Fruit fly (Drosophila melanogaster): ENCODE data around the gene CG10195.

CG10195 gene

DNA sequence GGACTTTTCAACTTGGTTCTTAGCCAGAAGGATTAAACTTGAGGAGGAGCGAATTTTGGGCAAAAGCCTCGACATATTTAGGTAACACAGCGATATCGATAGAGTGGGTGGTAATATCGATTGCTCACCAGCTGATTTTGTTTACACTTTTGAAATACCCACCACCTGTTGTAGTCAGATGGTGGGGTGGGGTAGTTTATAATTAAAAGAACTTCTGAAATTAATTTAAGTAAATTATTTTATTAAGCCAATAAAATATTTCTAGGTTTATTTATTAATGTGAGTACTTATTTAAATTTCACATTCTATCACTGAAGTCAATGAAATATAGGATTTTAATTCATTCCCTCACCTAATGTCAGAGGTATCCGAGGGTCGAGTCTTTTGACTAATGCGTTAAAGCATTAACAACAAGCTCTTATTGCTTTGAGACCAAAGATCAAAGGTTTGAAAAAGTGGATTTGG lies 5.5 kb upstream of the CG10195 start, which contains the start of the genes CG10194 and CG18094:
Gene CG10194, minus strand, starts transcription at position 108 of the 465 bp plus-strand sequence.
Gene CG18094, plus strand, starts transcription at position 266 of the 465 bp plus-strand sequence.
- no peak for TF ChIP-seq CTCF (optimal IDR thresholded peaks at IDR 0.05)
- TF ChIP-seq CG8478 (optimal IDR thresholded peaks at IDR 0.05): no peak

DNA sequence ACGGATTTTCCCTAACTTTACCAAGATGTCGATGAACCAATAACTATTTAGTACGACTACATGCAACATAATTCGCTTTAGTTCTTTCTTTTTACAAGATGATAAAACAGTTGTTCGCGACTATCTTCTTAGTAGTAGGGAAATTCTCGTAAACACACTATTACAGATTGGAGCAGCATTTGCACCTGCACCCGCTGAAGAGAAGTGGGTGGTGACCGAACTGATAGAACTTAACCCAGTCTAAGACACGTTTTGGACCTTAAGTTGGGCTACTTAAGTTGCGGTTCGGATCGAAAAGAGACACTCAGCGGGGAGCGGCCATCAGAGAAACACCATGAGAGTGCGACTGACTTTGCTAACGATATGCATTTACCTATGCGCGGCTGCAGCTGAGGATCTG lies 2.7 kb upstream of the CG10195 start, which contains the start of gene CG13083:
Gene CG13083, plus strand, starts transcription at position 301 of the 400 bp plus-strand sequence.
- TF ChIP-seq CG8478 (optimal IDR thresholded peaks at IDR 0.05) (no peak), CTCF (optimal IDR thresholded peaks at IDR 0.05) (no peak)

DNA sequence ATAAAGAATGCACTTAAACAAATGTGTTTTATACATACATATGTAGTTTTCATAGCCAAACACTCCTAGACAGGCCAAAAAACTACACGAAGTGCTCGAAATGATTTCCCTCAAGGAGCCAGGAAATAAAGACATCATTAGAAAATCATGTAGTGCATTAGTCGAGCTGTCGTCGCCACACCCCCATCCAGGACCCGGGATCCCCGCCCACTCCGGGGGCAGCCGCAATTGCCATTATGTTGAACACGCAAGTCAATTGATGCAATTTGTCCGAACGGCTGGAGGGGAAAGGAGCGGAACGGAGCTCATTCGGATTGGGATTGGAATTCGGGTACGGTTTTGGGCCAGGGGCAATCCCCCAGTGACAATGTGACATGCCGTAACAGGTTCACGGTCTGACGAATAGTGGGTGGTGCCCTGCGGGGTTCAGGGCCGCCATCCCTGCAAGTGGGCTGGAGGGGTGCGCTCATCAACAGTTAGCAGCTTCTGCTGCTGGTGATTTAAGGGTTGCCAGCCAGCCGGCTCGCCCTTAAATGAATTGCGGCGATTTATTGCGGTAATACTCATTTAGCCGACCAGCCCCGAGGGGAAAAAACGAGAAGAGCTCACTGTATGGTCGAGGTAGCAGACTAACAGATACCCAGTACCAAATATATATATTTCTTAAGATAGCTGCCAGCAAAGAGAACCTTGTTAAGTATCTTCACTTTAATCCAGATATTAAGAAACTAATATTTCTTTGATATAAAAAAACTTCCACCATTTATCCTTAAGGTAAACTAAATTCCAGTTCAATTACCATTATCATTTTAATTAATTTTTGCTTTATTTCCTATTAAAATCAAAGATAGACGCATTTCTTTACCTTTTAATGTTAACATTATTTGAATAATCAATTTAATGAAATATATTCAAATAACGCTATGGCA lies 3.8 kb downstream of the CG10195 start:
- TF ChIP-seq CG8478 (optimal IDR thresholded peaks at IDR 0.05): no peak
- no peak for TF ChIP-seq CTCF (optimal IDR thresholded peaks at IDR 0.05)

DNA sequence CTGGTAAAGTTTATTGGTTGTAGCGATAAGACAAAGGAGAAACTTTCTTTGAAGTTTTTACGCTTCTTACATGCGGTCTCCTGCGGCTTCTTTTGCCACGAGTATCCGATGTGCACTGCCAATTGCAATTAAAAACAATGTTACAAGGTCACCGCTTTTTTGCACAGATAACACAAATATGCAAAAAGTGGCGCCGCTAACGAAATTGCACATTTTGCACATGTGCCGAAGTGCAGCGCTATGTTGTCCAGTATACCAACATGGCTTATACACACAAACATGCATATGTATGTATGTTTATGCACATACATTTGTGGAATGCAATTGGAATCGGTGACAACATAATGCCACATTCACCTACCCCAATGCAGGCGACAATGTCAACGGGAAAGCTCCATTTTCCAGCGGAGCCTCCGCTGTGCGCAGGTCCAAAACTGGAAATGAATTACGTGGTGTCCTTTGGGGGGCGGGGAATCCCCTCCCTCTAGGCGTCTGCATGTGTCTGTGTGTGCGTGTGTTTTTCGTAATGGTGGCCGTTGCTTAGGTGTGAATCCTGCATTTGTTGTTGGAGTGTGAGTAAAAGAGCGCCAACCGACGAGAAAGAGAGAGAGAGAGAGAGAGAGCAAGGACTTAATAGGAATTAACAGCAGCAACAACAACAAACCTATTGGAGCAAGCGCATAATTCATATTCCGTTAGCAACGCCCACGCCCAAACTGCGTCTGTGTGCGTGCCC lies 5.1 kb downstream of the CG10195 start:
- no peak for TF ChIP-seq CTCF (optimal IDR thresholded peaks at IDR 0.05)
- TF ChIP-seq CG8478 (optimal IDR thresholded peaks at IDR 0.05): no peak

DNA sequence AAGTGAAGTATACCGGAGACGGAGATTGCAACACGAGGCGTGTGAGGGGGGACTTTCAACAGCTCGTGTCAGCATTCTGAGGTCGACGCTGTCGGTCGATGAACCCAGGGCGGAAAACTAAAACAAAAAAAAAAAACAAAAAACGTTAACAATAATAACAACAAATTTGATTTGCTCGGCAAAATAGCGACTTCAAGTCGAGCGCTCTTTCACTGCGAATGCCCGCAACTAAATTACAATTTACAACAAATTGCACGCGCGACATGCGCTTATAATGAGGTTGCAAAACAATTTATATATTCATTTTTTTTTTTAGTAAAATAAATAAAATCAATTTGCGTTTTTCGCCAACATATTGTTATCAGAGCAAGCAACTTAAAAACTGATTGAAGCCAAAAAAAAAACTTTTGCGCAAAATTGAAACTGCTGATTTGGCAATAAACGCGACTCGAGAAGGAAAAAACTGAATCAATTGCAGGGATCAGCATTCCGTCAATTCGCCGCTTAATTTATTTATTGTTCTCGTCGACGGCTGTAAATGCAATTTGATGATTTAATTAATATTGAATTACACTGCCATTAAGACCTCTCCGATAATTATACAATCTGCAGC lies 11.0 kb downstream of the CG10195 start:
- TF ChIP-seq CTCF (optimal IDR thresholded peaks at IDR 0.05): no peak
- no peak for TF ChIP-seq CG8478 (optimal IDR thresholded peaks at IDR 0.05)

DNA sequence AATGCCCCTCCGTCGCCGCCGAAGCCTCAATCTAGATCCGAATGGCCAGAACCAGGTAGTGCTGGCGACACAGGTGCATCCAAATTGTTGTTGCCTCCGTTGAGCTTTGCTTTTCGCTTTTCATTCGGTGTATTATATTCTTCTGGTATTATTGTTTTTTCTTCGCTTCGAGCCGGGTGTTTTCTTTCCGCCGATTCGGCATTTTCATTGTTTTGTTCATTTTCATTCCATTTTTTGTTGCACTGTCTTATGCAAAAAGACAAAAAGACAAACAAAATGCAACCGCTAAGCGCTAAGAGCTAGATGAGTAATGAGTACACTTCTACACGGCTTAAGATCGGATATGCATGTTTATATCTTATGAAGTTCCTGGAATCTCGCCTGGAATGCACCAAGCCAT lies 12.2 kb downstream of the CG10195 start:
- TF ChIP-seq CTCF (optimal IDR thresholded peaks at IDR 0.05) (no peak), CG8478 (optimal IDR thresholded peaks at IDR 0.05) (no peak)

DNA sequence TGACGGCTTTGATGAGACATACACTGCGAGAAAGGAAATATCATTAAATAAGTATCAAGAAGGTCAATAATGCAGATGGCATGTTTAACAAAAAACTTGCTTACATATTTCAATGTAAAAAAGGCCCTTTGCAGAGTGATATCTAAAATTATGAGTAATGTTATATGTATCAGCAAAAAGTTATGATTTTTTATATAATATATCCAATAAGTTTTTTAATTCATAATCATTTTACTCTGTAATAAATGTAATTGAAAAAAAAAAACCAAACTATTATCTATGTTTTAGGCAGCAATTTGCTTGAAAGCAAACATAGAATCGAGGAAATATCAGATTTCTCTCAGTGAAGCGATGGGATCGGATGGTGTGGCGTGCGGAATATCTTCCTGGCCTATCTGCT lies 14.8 kb downstream of the CG10195 start:
- TF ChIP-seq CG8478 (optimal IDR thresholded peaks at IDR 0.05) (no peak), CTCF (optimal IDR thresholded peaks at IDR 0.05) (no peak)

DNA sequence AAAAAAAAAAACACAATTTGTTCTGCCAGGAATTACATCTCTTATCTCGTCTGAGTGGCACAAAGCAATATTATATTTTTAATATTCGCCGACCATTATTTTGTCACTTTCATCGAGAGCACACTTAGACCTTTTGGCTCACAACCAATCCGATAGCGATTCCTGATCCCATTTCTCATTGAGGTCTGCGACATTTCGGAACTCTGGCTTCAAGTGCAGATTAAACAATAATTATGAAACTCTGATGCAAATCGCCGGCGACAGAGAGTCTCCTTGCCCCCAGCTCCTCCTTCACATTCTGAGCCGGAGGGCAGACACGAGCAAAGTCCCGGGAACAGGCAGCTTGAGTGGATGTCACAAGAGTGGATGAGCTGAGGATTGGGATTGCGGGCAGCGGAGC lies 15.4 kb downstream of the CG10195 start:
- no peak for TF ChIP-seq CG8478 (optimal IDR thresholded peaks at IDR 0.05)

DNA sequence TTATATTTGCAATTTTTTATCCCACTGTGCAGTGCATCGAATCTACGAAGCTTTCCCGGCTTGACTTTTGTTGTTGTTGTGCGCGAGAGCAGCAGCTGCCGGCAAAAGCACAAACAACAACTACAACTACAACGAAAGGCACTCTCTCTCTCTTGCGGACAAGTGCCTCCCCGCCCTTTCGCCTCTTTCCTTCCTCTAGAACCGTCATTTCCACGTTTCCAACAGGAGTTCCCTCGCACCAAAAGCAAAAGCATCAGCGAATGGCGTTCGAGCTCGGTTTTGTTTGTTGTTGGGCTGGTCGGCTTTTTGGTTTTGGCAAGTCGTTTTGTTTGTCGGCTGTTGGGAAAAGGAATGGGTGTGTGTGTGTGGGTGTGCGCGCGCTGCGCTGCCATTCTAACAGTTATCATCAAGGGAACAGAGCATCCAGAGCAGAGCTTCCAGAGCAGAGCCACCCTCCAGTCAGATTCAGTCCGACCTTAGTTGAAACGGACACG lies 20.6 kb downstream of the CG10195 start, which contains the start of gene tj:
Gene tj, plus strand, starts transcription at position 444 of the 494 bp plus-strand sequence.
- no peak for TF ChIP-seq CTCF (optimal IDR thresholded peaks at IDR 0.05)
- no peak for TF ChIP-seq CG8478 (optimal IDR thresholded peaks at IDR 0.05)

DNA sequence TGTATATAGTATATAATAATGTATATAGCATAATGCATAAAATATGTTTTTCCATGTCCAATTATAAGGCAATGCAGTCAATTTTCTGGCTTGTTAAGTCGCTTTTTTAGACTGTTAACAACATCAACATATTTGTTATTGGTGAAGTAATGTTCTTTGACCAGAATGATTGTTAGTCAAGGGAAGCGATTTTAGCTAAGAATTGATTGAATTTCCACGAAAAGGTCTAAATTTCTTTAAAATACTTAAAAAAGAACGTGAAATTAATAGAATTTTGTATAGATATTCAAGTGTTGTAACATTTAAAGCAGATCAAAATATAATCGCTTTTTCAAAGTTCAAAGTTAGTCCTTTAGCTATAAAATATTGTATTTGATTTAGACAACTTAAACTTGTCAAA lies 21.1 kb downstream of the CG10195 start:
- no peak for TF ChIP-seq CG8478 (optimal IDR thresholded peaks at IDR 0.05)
- TF ChIP-seq CTCF (optimal IDR thresholded peaks at IDR 0.05): no peak

DNA sequence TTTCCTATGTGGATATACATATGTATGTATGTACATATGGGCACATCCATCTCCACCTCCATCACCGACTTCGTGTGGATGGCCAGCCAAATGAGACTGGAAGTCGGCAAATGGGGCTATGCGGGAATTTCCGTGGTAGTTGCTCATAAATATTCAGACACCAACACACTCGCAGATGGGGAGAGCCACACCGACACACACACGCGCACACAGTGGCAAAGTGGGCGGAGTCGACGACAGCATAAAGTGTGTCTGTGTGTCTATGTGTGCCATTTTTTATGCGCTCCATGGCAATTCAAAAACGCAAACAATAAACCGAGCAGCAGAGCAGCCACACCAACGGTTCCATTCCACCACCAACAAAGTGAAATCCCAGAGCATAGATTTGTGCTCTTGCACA lies 21.6 kb downstream of the CG10195 start:
- TF ChIP-seq CTCF (optimal IDR thresholded peaks at IDR 0.05) (no peak), CG8478 (optimal IDR thresholded peaks at IDR 0.05) (no peak)

DNA sequence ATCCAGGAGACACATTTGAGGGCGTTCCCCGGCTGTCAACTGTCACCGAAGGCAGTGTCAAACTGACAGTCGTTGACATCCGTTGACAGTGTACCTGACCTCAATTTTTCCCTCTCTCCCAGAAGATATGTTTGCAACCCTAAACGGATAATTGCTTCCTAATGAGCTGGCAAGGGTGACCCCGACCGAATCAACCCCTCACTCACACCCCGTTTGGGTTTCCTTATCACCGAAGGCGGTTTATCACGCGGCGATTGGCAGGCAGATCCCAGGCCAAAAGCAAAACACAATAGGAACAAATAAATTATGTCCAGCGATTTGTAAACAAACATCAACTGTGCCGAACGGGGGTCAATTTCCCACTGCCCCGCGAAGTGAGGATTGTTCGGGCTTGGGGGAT lies 25.1 kb downstream of the CG10195 start:
- TF ChIP-seq CG8478 (optimal IDR thresholded peaks at IDR 0.05) (no peak), CTCF (optimal IDR thresholded peaks at IDR 0.05) (no peak)

DNA sequence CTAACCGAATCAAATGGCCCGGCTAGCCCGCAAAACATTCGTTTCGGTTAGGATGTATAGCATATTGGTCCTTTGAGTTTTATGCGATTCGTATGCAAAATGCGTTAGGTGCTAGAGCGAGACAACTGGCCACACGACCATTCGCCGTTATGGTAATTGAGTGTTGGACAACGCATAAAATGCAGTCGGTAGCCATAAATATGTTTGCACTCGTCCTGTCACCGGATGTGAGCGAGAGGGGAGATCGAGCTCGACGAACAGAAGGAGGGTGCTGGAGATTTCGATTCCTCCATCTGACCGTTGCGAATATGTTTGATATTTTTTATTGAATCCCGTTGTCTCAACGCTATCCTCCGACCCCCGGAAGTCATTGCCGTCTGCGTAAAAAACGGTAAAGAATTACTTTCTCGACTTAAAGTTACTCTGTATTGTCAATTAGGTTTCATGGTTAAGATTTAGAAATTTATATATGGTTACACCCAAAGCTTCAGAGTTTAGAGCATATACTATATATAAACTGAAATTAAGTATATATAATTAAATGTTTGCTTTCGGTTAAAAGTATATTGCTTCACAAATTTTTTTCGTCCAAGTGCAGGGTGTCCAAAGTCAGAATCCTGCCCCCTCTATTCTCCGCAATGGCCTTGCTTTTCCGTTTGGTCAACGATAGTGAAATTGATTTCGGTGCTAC lies 26.5 kb downstream of the CG10195 start:
- TF ChIP-seq CTCF (optimal IDR thresholded peaks at IDR 0.05) (no peak), CG8478 (optimal IDR thresholded peaks at IDR 0.05) (no peak)

DNA sequence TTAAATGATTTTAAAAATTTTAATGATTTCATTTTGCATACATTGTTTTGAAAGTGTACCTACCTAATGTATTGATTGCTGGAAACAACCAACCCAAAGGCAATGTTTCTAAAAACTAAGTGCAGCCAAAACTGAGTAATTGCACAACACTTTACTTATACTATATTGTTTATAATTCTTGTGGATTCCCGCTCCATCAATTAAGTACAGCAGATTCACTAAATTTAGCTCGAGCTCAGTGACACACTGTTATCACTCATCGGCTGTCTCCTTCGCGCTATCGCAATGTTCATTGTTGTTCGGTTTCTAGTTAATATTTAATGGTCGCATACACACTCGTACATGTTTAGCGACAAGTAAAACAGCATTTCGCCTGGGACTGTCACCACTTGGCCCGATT lies 28.8 kb downstream of the CG10195 start:
- no peak for TF ChIP-seq CG8478 (optimal IDR thresholded peaks at IDR 0.05)
- no peak for TF ChIP-seq CTCF (optimal IDR thresholded peaks at IDR 0.05)

All from S2 (cell line).